Fruit fly (Drosophila melanogaster) whole organism, embryonic: ENCODE results near the gene CG10996.

Experiments
- Adf1 ChIP-seq: fragments of 200-800 bp; sonication (Bioruptor generic); IDR thresholded peaks from 2 replicates; pipeline ENCODE4 v1.3.6; 2022; ENCODE audit warnings: missing biosample characterization, missing genetic modification characterization
- BEAF-32 ChIP-seq: fragments of 200-800 bp; sonication (Bioruptor generic); optimal IDR thresholded peaks from 3 replicates; lab custom pipeline; 2017; ENCODE audit warnings: missing biosample characterization, missing genetic modification characterization, mild to moderate bottlenecking, moderate library complexity, missing genetic modification reagents
- Bdp1 ChIP-seq: fragments of 200-800 bp; sonication (Bioruptor generic); optimal IDR thresholded peaks from 3 replicates; lab custom pipeline; 2016; ENCODE audit warnings: missing biosample characterization, missing genetic modification characterization
- CG10462 ChIP-seq: fragments of 200-800 bp; sonication (Bioruptor generic); optimal IDR thresholded peaks from 2 replicates; lab custom pipeline; 2016; ENCODE audit warnings: missing biosample characterization, missing genetic modification characterization
- CG10543 ChIP-seq: fragments of 200-800 bp; sonication (Bioruptor generic); optimal IDR thresholded peaks from 3 replicates; lab custom pipeline; 2017; ENCODE audit warnings: missing biosample characterization, mild to moderate bottlenecking, missing genetic modification characterization, moderate library complexity
- CG12299 ChIP-seq: fragments of 200-800 bp; sonication (Bioruptor generic); optimal IDR thresholded peaks from 2 replicates; lab custom pipeline; 2018; ENCODE audit warnings: missing biosample characterization, mild to moderate bottlenecking, missing genetic modification characterization
- CG14441 ChIP-seq: fragments of 200-800 bp; sonication (Bioruptor generic); IDR thresholded peaks from 2 replicates; pipeline ENCODE4 v1.3.6; 2022; ENCODE audit warnings: missing biosample characterization, missing genetic modification characterization
- CG14710 ChIP-seq: fragments of 200-800 bp; sonication (Bioruptor generic); optimal IDR thresholded peaks from 3 replicates; lab custom pipeline; 2019; ENCODE audit warnings: missing biosample characterization, mild to moderate bottlenecking, missing genetic modification characterization, moderate library complexity
- CG15696 ChIP-seq: fragments of 200-800 bp; sonication (Bioruptor generic); optimal IDR thresholded peaks from 2 replicates; lab custom pipeline; 2019; ENCODE audit warnings: missing biosample characterization, mild to moderate bottlenecking, missing genetic modification characterization, moderate library complexity
- CG16779 ChIP-seq: fragments of 200-800 bp; sonication (Bioruptor generic); IDR thresholded peaks from 2 replicates; pipeline ENCODE4 v1.3.6; 2022; ENCODE audit warnings: missing biosample characterization, missing genetic modification characterization
- CG16863 ChIP-seq: fragments of 200-800 bp; sonication (Bioruptor generic); optimal IDR thresholded peaks from 3 replicates; lab custom pipeline; 2016; ENCODE audit warnings: missing biosample characterization, missing genetic modification characterization
- CG17829 ChIP-seq: fragments of 200-800 bp; optimal IDR thresholded peaks from 2 replicates; lab custom pipeline; 2019; ENCODE audit warnings: missing biosample characterization, mild to moderate bottlenecking, missing genetic modification characterization, moderate library complexity
- CG2116 ChIP-seq: fragments of 200-800 bp; sonication (Bioruptor generic); optimal IDR thresholded peaks from 3 replicates; lab custom pipeline; 2018; ENCODE audit warnings: missing biosample characterization, mild to moderate bottlenecking, missing genetic modification characterization
- CG2875 ChIP-seq: fragments of 200-800 bp; sonication (Bioruptor generic); optimal IDR thresholded peaks from 2 replicates; lab custom pipeline; 2017; ENCODE audit warnings: missing biosample characterization, mild to moderate bottlenecking, missing genetic modification characterization, missing genetic modification reagents
- CG31441 ChIP-seq: fragments of 200-800 bp; sonication (Bioruptor generic); IDR thresholded peaks from 2 replicates; pipeline ENCODE4 v1.3.6; 2022; ENCODE audit warnings: missing biosample characterization, missing genetic modification characterization
- CG6791 ChIP-seq: fragments of 200-800 bp; sonication (Bioruptor generic); IDR thresholded peaks from 3 replicates; pipeline ENCODE4 v1.3.6; 2022; ENCODE audit warnings: missing biosample characterization, missing genetic modification characterization; ENCODE audit not compliant: partially characterized antibody
- CG6813 ChIP-seq: fragments of 200-800 bp; sonication (Bioruptor generic); optimal IDR thresholded peaks from 2 replicates; lab custom pipeline; 2017; ENCODE audit warnings: missing biosample characterization, missing genetic modification characterization, mild to moderate bottlenecking, moderate library complexity, missing genetic modification reagents
- CG7372 ChIP-seq: fragments of 200-800 bp; sonication (Bioruptor generic); IDR thresholded peaks from 2 replicates; pipeline ENCODE4 v1.3.6; 2022; ENCODE audit warnings: missing biosample characterization, missing genetic modification characterization
- CHES-1-like ChIP-seq: fragments of 200-800 bp; sonication (Bioruptor generic); optimal IDR thresholded peaks from 2 replicates; lab custom pipeline; 2016; ENCODE audit warnings: missing biosample characterization, missing genetic modification characterization
- Dfd ChIP-seq, 2 experiments: fragments of >200 bp; optimal IDR thresholded peaks; 2 replicates each; lab custom pipeline; 2017; ENCODE audit warnings: missing biosample characterization in 2 of 2, missing genetic modification characterization in 2 of 2
- Doc2 ChIP-seq: fragments of 200-800 bp; sonication (Bioruptor generic); IDR thresholded peaks from 2 replicates; pipeline ENCODE4 v1.3.6; 2022; ENCODE audit warnings: missing biosample characterization, missing genetic modification characterization
- Fer3 ChIP-seq: fragments of 200-800 bp; sonication (Bioruptor generic); optimal IDR thresholded peaks from 2 replicates; lab custom pipeline; 2018; ENCODE audit warnings: missing biosample characterization, mild to moderate bottlenecking, missing genetic modification characterization, moderate library complexity
- Gug ChIP-seq: fragments of 200-800 bp; sonication (Bioruptor generic); IDR thresholded peaks from 4 replicates; pipeline ENCODE4 v1.3.6; 2022; ENCODE audit warnings: missing biosample characterization, missing genetic modification characterization
- Optix ChIP-seq: fragments of 200-800 bp; sonication (Bioruptor generic); IDR thresholded peaks from 3 replicates; pipeline ENCODE4 v1.3.6; 2022; ENCODE audit warnings: missing biosample characterization, missing genetic modification characterization
- PHDP ChIP-seq: fragments of 200-800 bp; sonication (Bioruptor generic); optimal IDR thresholded peaks from 3 replicates; lab custom pipeline; 2018; ENCODE audit warnings: missing biosample characterization, mild to moderate bottlenecking, missing genetic modification characterization, moderate library complexity
- Side ChIP-seq: fragments of 200-800 bp; sonication (Bioruptor generic); optimal IDR thresholded peaks from 2 replicates; lab custom pipeline; 2016; ENCODE audit warnings: missing biosample characterization, missing genetic modification characterization
- Sox100B ChIP-seq: fragments of 200-800 bp; sonication (Bioruptor generic); optimal IDR thresholded peaks from 3 replicates; lab custom pipeline; 2018; ENCODE audit warnings: missing biosample characterization, mild to moderate bottlenecking, missing genetic modification characterization
- Xbp1 ChIP-seq: fragments of 200-800 bp; sonication (Bioruptor generic); optimal IDR thresholded peaks from 3 replicates; lab custom pipeline; 2016; ENCODE audit warnings: missing biosample characterization, mild to moderate bottlenecking, missing genetic modification characterization
- al ChIP-seq: fragments of 200-800 bp; sonication (Bioruptor generic); IDR thresholded peaks from 2 replicates; pipeline ENCODE4 v1.3.6; 2022; ENCODE audit warnings: missing biosample characterization, missing genetic modification characterization
- bab2 ChIP-seq: fragments of 200-800 bp; sonication (Bioruptor generic); optimal IDR thresholded peaks from 2 replicates; lab custom pipeline; 2016; ENCODE audit warnings: missing biosample characterization, missing genetic modification characterization
- caup ChIP-seq: fragments of 200-800 bp; sonication (Bioruptor generic); optimal IDR thresholded peaks from 3 replicates; lab custom pipeline; 2017; ENCODE audit warnings: missing biosample characterization, mild to moderate bottlenecking, missing genetic modification characterization, moderate library complexity; ENCODE audit not compliant: severe bottlenecking
- ems ChIP-seq: fragments of 200-800 bp; sonication (Bioruptor generic); optimal IDR thresholded peaks from 3 replicates; lab custom pipeline; 2016; ENCODE audit warnings: missing biosample characterization, missing genetic modification characterization
- fd96Cb ChIP-seq: fragments of 200-800 bp; sonication (Bioruptor generic); optimal IDR thresholded peaks from 2 replicates; lab custom pipeline; 2018; ENCODE audit warnings: missing biosample characterization, mild to moderate bottlenecking, missing genetic modification characterization, moderate library complexity
- fru ChIP-seq: fragments of >200 bp; optimal IDR thresholded peaks from 2 replicates; lab custom pipeline; 2017
- h ChIP-seq: fragments of >200 bp; optimal IDR thresholded peaks from 2 replicates; lab custom pipeline; 2017
- ham ChIP-seq: fragments of 200-800 bp; sonication (Bioruptor generic); IDR thresholded peaks from 2 replicates; pipeline ENCODE4 v1.3.6; 2022; ENCODE audit warnings: missing biosample characterization, missing genetic modification characterization
- kay ChIP-seq: fragments of 200-800 bp; sonication (Bioruptor generic); optimal IDR thresholded peaks from 2 replicates; lab custom pipeline; 2016; ENCODE audit warnings: missing biosample characterization, missing genetic modification characterization
- kni ChIP-seq: fragments of 200-800 bp; sonication (Bioruptor generic); optimal IDR thresholded peaks from 3 replicates; lab custom pipeline; 2017; ENCODE audit warnings: mild to moderate bottlenecking, missing biosample characterization, missing genetic modification reagents, missing genetic modification characterization
- lbe ChIP-seq: fragments of 200-800 bp; sonication (Bioruptor generic); optimal IDR thresholded peaks from 2 replicates; lab custom pipeline; 2016; ENCODE audit warnings: missing biosample characterization, mild to moderate bottlenecking, missing genetic modification characterization
- lola ChIP-seq, 3 experiments: fragments of >200 bp in 2 of 3; fragments of 200-800 bp in 1 of 3; sonication (Bioruptor generic) in 1 of 3; optimal IDR thresholded peaks; 2 replicates each; lab custom pipeline; 2017 to 2019; ENCODE audit warnings: missing biosample characterization in 3 of 3, missing genetic modification characterization in 3 of 3, mild to moderate bottlenecking in 1 of 3, moderate library complexity in 1 of 3
- maf-S ChIP-seq: fragments of 200-800 bp; sonication (Bioruptor generic); optimal IDR thresholded peaks from 2 replicates; lab custom pipeline; 2016; ENCODE audit warnings: missing biosample characterization, missing genetic modification characterization
- nmo ChIP-seq: fragments of 200-800 bp; sonication (Bioruptor generic); optimal IDR thresholded peaks from 2 replicates; lab custom pipeline; 2018; ENCODE audit warnings: missing biosample characterization, mild to moderate bottlenecking, missing genetic modification characterization, moderate library complexity
- pb ChIP-seq: fragments of 200-800 bp; sonication (Bioruptor generic); optimal IDR thresholded peaks from 3 replicates; lab custom pipeline; 2016; ENCODE audit warnings: missing biosample characterization, missing genetic modification characterization
- pros ChIP-seq: fragments of 200-800 bp; sonication (Bioruptor generic); optimal IDR thresholded peaks from 3 replicates; lab custom pipeline; 2019; ENCODE audit warnings: missing biosample characterization, mild to moderate bottlenecking, missing genetic modification characterization, moderate library complexity
- sim ChIP-seq: fragments of 200-800 bp; sonication (Bioruptor generic); IDR thresholded peaks from 2 replicates; pipeline ENCODE4 v1.3.6; 2022; ENCODE audit warnings: missing biosample characterization, missing genetic modification characterization
- sob ChIP-seq: fragments of 200-800 bp; sonication (Bioruptor generic); IDR thresholded peaks from 2 replicates; pipeline ENCODE4 v1.3.6; 2022; ENCODE audit warnings: missing biosample characterization, missing genetic modification characterization
- sqz ChIP-seq: fragments of 200-800 bp; sonication (Bioruptor generic); optimal IDR thresholded peaks from 3 replicates; lab custom pipeline; 2018; ENCODE audit warnings: missing biosample characterization, mild to moderate bottlenecking, missing genetic modification characterization
- tin ChIP-seq: fragments of 200-800 bp; sonication (Bioruptor generic); optimal IDR thresholded peaks from 3 replicates; lab custom pipeline; 2016; ENCODE audit warnings: missing biosample characterization, missing genetic modification characterization
- vnd ChIP-seq: fragments of 200-800 bp; sonication (Bioruptor generic); IDR thresholded peaks from 3 replicates; pipeline ENCODE4 v1.3.6; 2022; ENCODE audit warnings: missing biosample characterization, missing genetic modification characterization; ENCODE audit not compliant: partially characterized antibody
- vvl ChIP-seq: fragments of 200-800 bp; sonication (Bioruptor generic); IDR thresholded peaks from 2 replicates; pipeline ENCODE4 v1.3.6; 2022; ENCODE audit warnings: missing biosample characterization, missing genetic modification characterization

The CG10996 gene

DNA sequence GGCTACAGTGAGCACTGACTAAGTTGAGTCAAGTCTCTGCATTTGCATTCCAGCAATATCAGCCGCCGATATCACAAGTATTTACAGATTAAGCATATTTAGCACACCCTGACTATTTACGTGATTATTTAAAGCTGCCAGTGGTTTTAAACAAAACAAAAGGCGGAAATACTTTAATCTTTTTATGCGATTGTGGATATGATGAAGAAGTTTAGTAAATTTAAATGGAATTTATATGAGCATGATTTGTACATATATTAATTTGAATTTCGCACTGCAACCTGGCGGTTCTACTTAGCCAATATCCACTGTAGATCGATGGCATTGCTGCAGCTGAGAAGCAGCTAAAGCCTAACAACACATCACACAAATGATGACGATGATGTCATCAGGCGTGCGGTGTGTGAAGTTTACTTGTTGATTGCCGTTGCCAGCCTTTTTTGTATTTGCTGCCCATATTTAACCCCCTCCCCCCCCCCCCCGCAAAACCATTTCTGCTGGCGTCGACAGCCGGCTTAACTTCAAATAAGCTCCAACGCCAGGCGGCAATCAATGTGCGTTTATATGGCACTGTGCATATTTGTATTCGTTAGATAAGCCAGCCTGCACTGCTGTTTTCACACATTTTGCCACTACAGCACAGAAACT, 18.2 kb upstream of the CG10996 start:
- TF ChIP-seq pb (peak; percentile 38), kni (GFP tag; lab: Kevin White, UChicago) (peak; percentile 18), Xbp1 (peak; percentile 58), CG10462 (peak; percentile 28), maf-S (GFP tag; lab: Kevin White, UChicago) (no peak), ems (GFP tag; lab: Kevin White, UChicago) (peak; percentile 23), h (no peak), CG16863 (GFP tag; lab: Kevin White, UChicago) (peak; percentile 28), Doc2 (GFP tag; lab: Robert Waterston, UW) (no peak), sqz (peak; percentile 43), ham (GFP tag; lab: Robert Waterston, UW) (no peak), sob (GFP tag; lab: Robert Waterston, UW) (0 out of 2 replicates have a peak, but pooled peaks have one; percentile 37), lbe (GFP tag; lab: Kevin White, UChicago) (peak; percentile 8), BEAF-32 (GFP tag; lab: Kevin White, UChicago) (no peak), CG17829 (tag; lab: Kevin White, UChicago) (peak; percentile 62), fd96Cb (tag; lab: Kevin White, UChicago) (peak; percentile 49), bab2 (peak; percentile 42), Dfd (GFP tag; optimal IDR thresholded peaks at IDR 0.05; lab: Kevin White, UChicago) (no peak), nmo (GFP tag; lab: Kevin White, UChicago) (peak; percentile 80), Fer3 (tag; lab: Kevin White, UChicago) (peak; percentile 38), CG14710 (peak; percentile 47), vnd (GFP tag; lab: Robert Waterston, UW) (no peak), Sox100B (peak; percentile 73), CG14441 (GFP tag; lab: Robert Waterston, UW) (peak; percentile 57), CG2116 (GFP tag; lab: Kevin White, UChicago) (peak; percentile 16), sim (GFP tag; lab: Robert Waterston, UW) (no peak), Adf1 (GFP tag; lab: Robert Waterston, UW) (peak; percentile 58), fru (lab: Kevin White, UChicago) (no peak), CHES-1-like (GFP tag; lab: Kevin White, UChicago) (peak; percentile 38), al (GFP tag; lab: Robert Waterston, UW) (peak; percentile 28; the same call in 1 of the 2 replicates), CG7372 (GFP tag; lab: Robert Waterston, UW) (peak; percentile 30; the same call in 1 of the 2 replicates), Bdp1 (GFP tag; lab: Kevin White, UChicago) (no peak), Side (GFP tag; lab: Kevin White, UChicago) (peak; percentile 40), CG16779 (no peak), CG6813 (GFP tag; lab: Kevin White, UChicago) (peak; percentile 29), Gug (0 out of 4 replicates have a peak, but pooled peaks have one; percentile 43), caup (peak; percentile 26), tin (peak; percentile 51), CG6791 (no peak), CG15696 (tag; lab: Kevin White, UChicago) (peak; percentile 34), lola (GFP tag; optimal IDR thresholded peaks at IDR 0.05; lab: Kevin White, UChicago) (peak in 1 of 3 experiments; percentile 44), Optix (GFP tag; lab: Robert Waterston, UW) (no peak), pros (GFP tag; lab: Kevin White, UChicago) (no peak), kay (GFP tag; lab: Kevin White, UChicago) (no peak), PHDP (tag; lab: Kevin White, UChicago) (peak; percentile 59), CG10543 (GFP tag; lab: Kevin White, UChicago) (peak; percentile 57), CG2875 (GFP tag; lab: Kevin White, UChicago) (peak; percentile 24), CG31441 (GFP tag; lab: Robert Waterston, UW) (peak; percentile 75), CG12299 (no peak), vvl (GFP tag; lab: Robert Waterston, UW) (peak; percentile 32; the same call in 1 of the 2 replicates)
